Fruit fly (Drosophila melanogaster) S2 (cell line): ENCODE data around the gene His3.3A.

ENCODE experiments used
- CG8478 ChIP-seq: fragments of >200 bp; optimal IDR thresholded peaks from 2 replicates; lab custom pipeline; 2018
- CTCF ChIP-seq, 2 experiments: fragments of >200 bp; optimal IDR thresholded peaks; 2 replicates each; lab custom pipeline; 2018

dm6 chr2L:5043495-5044146 lies 11.2 kb upstream of the His3.3A start:
- TF ChIP-seq CG8478 (lab: Kevin White, UChicago) (no peak), CTCF (optimal IDR thresholded peaks at IDR 0.05; lab: Kevin White, UChicago) (no peak)
